Fruit fly (Drosophila melanogaster): Measurements from ENCODE around the gene CG12229.

The CG12229 gene

dm6 chr3L:17386612-17387382 lies 49.4 kb downstream of the CG12229 start:
- TF ChIP-seq vvl (GFP tag; IDR thresholded peaks at IDR 0.05) = peak; percentile 89
- peak in 1 of 2 experiments; percentile 28 for TF ChIP-seq Eip74EF (GFP tag; optimal IDR thresholded peaks at IDR 0.05)
- no peak for TF ChIP-seq tin (GFP tag; optimal IDR thresholded peaks at IDR 0.05)
- TF ChIP-seq CG13894 (tag; optimal IDR thresholded peaks at IDR 0.05) = peak; percentile 65
- TF ChIP-seq chinmo (GFP tag; IDR thresholded peaks at IDR 0.05; ENCODE audit: partially characterized antibody) = peak; percentile 79; the same call in 1 of the 4 replicates
- no peak for TF ChIP-seq emc (GFP tag; optimal IDR thresholded peaks at IDR 0.05)
- TF ChIP-seq oc (tag; optimal IDR thresholded peaks at IDR 0.05) = peak; percentile 26
- peak; percentile 2 for TF ChIP-seq ftz-f1 (GFP tag; optimal IDR thresholded peaks at IDR 0.05)
- TF ChIP-seq Awh (GFP tag; IDR thresholded peaks at IDR 0.05) = peak; percentile 28; the same call in 1 of the 2 replicates
- TF ChIP-seq Pdp1 (GFP tag; optimal IDR thresholded peaks at IDR 0.05) = peak in 1 of 2 experiments; percentile 84
- peak; percentile 61 for TF ChIP-seq CG12769 (tag; optimal IDR thresholded peaks at IDR 0.05)
- no peak for TF ChIP-seq CG6689 (GFP tag; IDR thresholded peaks at IDR 0.05)
- peak in 1 of 2 experiments; percentile 59 for TF ChIP-seq Hr78 (GFP tag; optimal IDR thresholded peaks at IDR 0.05)
- 0 out of 2 replicates have a peak, but pooled peaks have one; percentile 5 for TF ChIP-seq CG32532 (GFP tag; IDR thresholded peaks at IDR 0.05)
- TF ChIP-seq B-H2 (GFP tag; optimal IDR thresholded peaks at IDR 0.05) = no peak
- peak; percentile 61 for TF ChIP-seq abd-A (tag; optimal IDR thresholded peaks at IDR 0.05)
